Worm (Caenorhabditis elegans): ENCODE data around the gene K09C8.9.

K09C8.9 gene

ce11 chrX:10989286-10989685 lies 21.7 kb upstream of the K09C8.9 start:
- TF ChIP-seq unc-62 (GFP tag; optimal IDR thresholded peaks at IDR 0.05) = no peak
- no peak for TF ChIP-seq dpl-1 (GFP tag; optimal IDR thresholded peaks at IDR 0.05)
- TF ChIP-seq F57A8.1 (GFP tag; optimal IDR thresholded peaks at IDR 0.05) = no peak
- TF ChIP-seq bed-1 (GFP tag; IDR thresholded peaks at IDR 0.05) = no peak
- TF ChIP-seq cebp-1 (GFP tag; IDR thresholded peaks at IDR 0.05) = no peak
- TF ChIP-seq cebp-1 (tag; optimal IDR thresholded peaks at IDR 0.05) = no peak
- no peak for TF ChIP-seq C17E4.6 (GFP tag; IDR thresholded peaks at IDR 0.05)

ce11 chrX:10982051-10982450 lies 14.5 kb upstream of the K09C8.9 start, which contains the start of gene ver-4:
Gene ver-4 (plus strand): TSS chrX:10982351.
- TF ChIP-seq athp-1 (tag; optimal IDR thresholded peaks at IDR 0.05) = no peak
- TF ChIP-seq ztf-26 (tag; optimal IDR thresholded peaks at IDR 0.05) = no peak
- TF ChIP-seq ztf-22 (GFP tag; optimal IDR thresholded peaks at IDR 0.05) = no peak
- no peak for TF ChIP-seq ceh-58 (GFP tag; IDR thresholded peaks at IDR 0.05)
- no peak for TF ChIP-seq B0019.2 (GFP tag; conservative IDR thresholded peaks at IDR 0.05)
- TF ChIP-seq chd-7 (tag; optimal IDR thresholded peaks at IDR 0.05) = no peak
- TF ChIP-seq F57C9.4 (tag; optimal IDR thresholded peaks at IDR 0.05) = no peak
- TF ChIP-seq hmg-20 (GFP tag; IDR thresholded peaks at IDR 0.05) = no peak
- TF ChIP-seq Y56A3A.18 (GFP tag; IDR thresholded peaks at IDR 0.05) = no peak

- TF ChIP-seq somi-1 (GFP tag; optimal IDR thresholded peaks at IDR 0.05) (no peak), nhr-80 (tag; optimal IDR thresholded peaks at IDR 0.05) (peak; percentile 10)
Observed at ce11 chrX:10981374-10981773, 13.8 kb upstream of the K09C8.9 start.

ce11 chrX:10979186-10979585 lies 11.6 kb upstream of the K09C8.9 start, which contains the start of gene pxn-2:
Gene pxn-2 (minus strand): TSS chrX:10979286.
- TF ChIP-seq repo-1 (tag; optimal IDR thresholded peaks at IDR 0.05) (no peak), rec-8 (tag; optimal IDR thresholded peaks at IDR 0.05) (no peak), ceh-58 (GFP tag; IDR thresholded peaks at IDR 0.05) (no peak), attf-3 (GFP tag; conservative IDR thresholded peaks at IDR 0.05) (no peak), lsl-1 (GFP tag; optimal IDR thresholded peaks at IDR 0.05) (no peak), zim-3 (tag; optimal IDR thresholded peaks at IDR 0.05) (no peak), ztf-3 (GFP tag; optimal IDR thresholded peaks at IDR 0.05) (no peak), hrde-1 (tag; optimal IDR thresholded peaks at IDR 0.05; ENCODE audit: borderline replicate concordance) (no peak), egl-18 (GFP tag; IDR thresholded peaks at IDR 0.05) (no peak), Y56A3A.18 (GFP tag; IDR thresholded peaks at IDR 0.05) (no peak), hlh-26 (GFP tag; conservative IDR thresholded peaks at IDR 0.05) (no peak), let-526 (GFP tag; IDR thresholded peaks at IDR 0.05) (no peak), ceh-91 (GFP tag; IDR thresholded peaks at IDR 0.05) (no peak), ama-1 (optimal IDR thresholded peaks at IDR 0.05) (no peak), ama-1 (GFP tag; optimal IDR thresholded peaks at IDR 0.05) (no peak), T26A5.8 (tag; optimal IDR thresholded peaks at IDR 0.05) (no peak), ccch-3 (GFP tag; optimal IDR thresholded peaks at IDR 0.05) (no peak), bed-2 (GFP tag; IDR thresholded peaks at IDR 0.05) (no peak)

Measured in whole organism, young adult.